Worm (Caenorhabditis elegans) whole organism, L1 larva: ENCODE measurements around the gene elpc-3.

Experiments
- C04F5.9 ChIP-seq: sonication (generic microtip); optimal IDR thresholded peaks from 2 replicates; lab custom pipeline; 2016; ENCODE audit warnings: missing genetic modification characterization, missing compliant biosample characterization
- blmp-1 ChIP-seq: fragments of 150-350 bp; optimal IDR thresholded peaks from 2 replicates; lab custom pipeline; 2014; ENCODE audit warnings: missing biosample characterization, missing genetic modification characterization
- egl-27 ChIP-seq, 2 experiments: fragments of 150-350 bp in 1 of 2; sonication (generic microtip); optimal IDR thresholded peaks; 3 replicates each; lab custom pipeline; 2017 to 2018; ENCODE audit warnings: missing biosample characterization in 2 of 2, missing genetic modification characterization in 2 of 2, missing genetic modification reagents in 2 of 2
- fkh-4 ChIP-seq: sonication (generic microtip); optimal IDR thresholded peaks from 2 replicates; lab custom pipeline; 2016; ENCODE audit warnings: missing compliant biosample characterization, missing genetic modification characterization, borderline replicate concordance
- mdl-1 ChIP-seq, 2 experiments: fragments of 150-350 bp; optimal IDR thresholded peaks; 2 replicates each; lab custom pipeline; 2014 to 2017; ENCODE audit warnings: missing biosample characterization in 2 of 2, missing genetic modification characterization in 2 of 2, inconsistent platforms in 1 of 2
- pax-3 ChIP-seq: fragments of 200-800 bp; sonication (Bioruptor generic); optimal IDR thresholded peaks from 2 replicates; lab custom pipeline; 2018; ENCODE audit warnings: mild to moderate bottlenecking, missing genetic modification characterization, moderate library complexity, missing compliant biosample characterization
- unc-62 ChIP-seq: fragments of 150-350 bp; optimal IDR thresholded peaks from 2 replicates; lab custom pipeline; 2014; ENCODE audit warnings: missing biosample characterization, missing genetic modification reagents, missing genetic modification characterization
- zag-1 ChIP-seq: fragments of 150-350 bp; optimal IDR thresholded peaks from 2 replicates; lab custom pipeline; 2014; ENCODE audit warnings: missing biosample characterization, missing genetic modification characterization

DNA sequence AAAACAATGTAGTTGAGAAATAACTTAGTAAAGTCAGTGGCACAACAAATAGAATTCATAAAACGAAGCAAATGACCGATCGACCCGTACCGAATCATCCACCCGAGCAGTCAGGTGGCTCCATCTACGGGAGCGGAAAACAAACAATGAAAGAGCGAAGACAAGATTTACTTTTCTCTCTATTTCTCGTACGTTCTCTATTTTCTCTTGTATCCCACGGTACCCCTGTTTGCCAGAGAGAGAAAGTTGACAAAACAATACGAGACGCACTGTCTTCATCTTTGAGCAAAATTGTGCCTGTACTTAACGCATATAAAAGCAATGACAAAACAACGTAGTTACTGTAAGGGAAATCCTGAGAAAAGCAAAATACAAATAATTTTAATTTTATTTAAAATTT lies 15.4 kb upstream of the elpc-3 start:
- TF ChIP-seq pax-3 (tag; lab: Kevin White, UChicago) = no peak
- TF ChIP-seq C04F5.9 (tag; lab: Kevin White, UChicago) = no peak
- TF ChIP-seq fkh-4 (tag; lab: Kevin White, UChicago) = no peak
- no peak for TF ChIP-seq blmp-1 (tag; lab: Kevin White, UChicago)
- TF ChIP-seq unc-62 (GFP tag; lab: Kevin White, UChicago) = no peak
- TF ChIP-seq egl-27 (tag; optimal IDR thresholded peaks at IDR 0.05; lab: Kevin White, UChicago) = no peak
- no peak for TF ChIP-seq zag-1 (tag; lab: Kevin White, UChicago)
- no peak for TF ChIP-seq mdl-1 (tag; optimal IDR thresholded peaks at IDR 0.05; lab: Kevin White, UChicago)
